Fruit fly (Drosophila melanogaster) whole organism, embryonic: ENCODE results near the gene DIP2.

ENCODE experiments used
- Antp ChIP-seq: fragments of 200-800 bp; sonication (Bioruptor generic); optimal IDR thresholded peaks from 3 replicates; lab custom pipeline; 2016; ENCODE audit warnings: missing biosample characterization, missing genetic modification characterization
- CG10147 ChIP-seq: fragments of 200-800 bp; sonication (Bioruptor generic); optimal IDR thresholded peaks from 2 replicates; lab custom pipeline; 2019; ENCODE audit warnings: missing biosample characterization, mild to moderate bottlenecking, missing genetic modification characterization, moderate library complexity
- CG11504 ChIP-seq: fragments of 200-800 bp; sonication (Bioruptor generic); optimal IDR thresholded peaks from 3 replicates; lab custom pipeline; 2019; ENCODE audit warnings: missing biosample characterization, mild to moderate bottlenecking, missing genetic modification characterization, moderate library complexity
- CG14965 ChIP-seq: fragments of 200-800 bp; sonication (Bioruptor generic); optimal IDR thresholded peaks from 2 replicates; lab custom pipeline; 2016; ENCODE audit warnings: missing biosample characterization, missing genetic modification characterization, borderline replicate concordance
- CG15073 ChIP-seq: fragments of 200-800 bp; sonication (Bioruptor generic); optimal IDR thresholded peaks from 2 replicates; lab custom pipeline; 2016; ENCODE audit warnings: missing biosample characterization, missing genetic modification characterization
- CG17802 ChIP-seq: fragments of 200-800 bp; sonication (Bioruptor generic); optimal IDR thresholded peaks from 2 replicates; lab custom pipeline; 2018; ENCODE audit warnings: missing biosample characterization, mild to moderate bottlenecking, missing genetic modification characterization, moderate library complexity
- CG1832 ChIP-seq: fragments of 200-800 bp; sonication (Bioruptor generic); optimal IDR thresholded peaks from 2 replicates; lab custom pipeline; 2017; ENCODE audit warnings: missing biosample characterization, mild to moderate bottlenecking, missing genetic modification characterization, inconsistent platforms
- CG2199 ChIP-seq: fragments of 200-800 bp; sonication (Bioruptor generic); IDR thresholded peaks from 3 replicates; pipeline ENCODE4 v1.3.6; 2022; ENCODE audit warnings: missing biosample characterization, missing genetic modification characterization
- CG30431 ChIP-seq: fragments of 200-800 bp; sonication (Bioruptor generic); optimal IDR thresholded peaks from 2 replicates; lab custom pipeline; 2017; ENCODE audit warnings: missing biosample characterization, missing genetic modification characterization
- CG34224 ChIP-seq: fragments of 200-800 bp; sonication (Bioruptor generic); IDR thresholded peaks from 3 replicates; pipeline ENCODE4 v1.3.6; 2022; ENCODE audit warnings: missing biosample characterization, missing genetic modification characterization; ENCODE audit not compliant: partially characterized antibody
- CG5180 ChIP-seq: fragments of 200-800 bp; sonication (Bioruptor generic); optimal IDR thresholded peaks from 3 replicates; lab custom pipeline; 2017; ENCODE audit warnings: missing biosample characterization, missing genetic modification characterization, mild to moderate bottlenecking, moderate library complexity, missing genetic modification reagents
- CG7745 ChIP-seq: fragments of 200-800 bp; sonication (Bioruptor generic); optimal IDR thresholded peaks from 2 replicates; lab custom pipeline; 2018; ENCODE audit warnings: missing biosample characterization, mild to moderate bottlenecking, missing genetic modification characterization, moderate library complexity
- CG8281 ChIP-seq: fragments of 200-800 bp; sonication (Bioruptor generic); optimal IDR thresholded peaks from 2 replicates; lab custom pipeline; 2018; ENCODE audit warnings: missing biosample characterization, mild to moderate bottlenecking, missing genetic modification characterization, moderate library complexity
- CG9215 ChIP-seq: fragments of 200-800 bp; sonication (Bioruptor generic); IDR thresholded peaks from 2 replicates; pipeline ENCODE4 v1.3.6; 2022; ENCODE audit warnings: missing biosample characterization, missing genetic modification characterization
- Deaf1 ChIP-seq: fragments of 200-800 bp; optimal IDR thresholded peaks from 3 replicates; lab custom pipeline; 2019; ENCODE audit warnings: missing biosample characterization, mild to moderate bottlenecking, missing genetic modification characterization, moderate library complexity
- Dek ChIP-seq: fragments of 200-800 bp; sonication (Bioruptor generic); optimal IDR thresholded peaks from 3 replicates; lab custom pipeline; 2019; ENCODE audit warnings: missing biosample characterization, mild to moderate bottlenecking, missing genetic modification characterization, moderate library complexity
- E2f2 ChIP-seq: fragments of 200-800 bp; sonication (Bioruptor generic); IDR thresholded peaks from 2 replicates; pipeline ENCODE4 v1.3.6; 2022; ENCODE audit warnings: missing biosample characterization, missing genetic modification characterization
- Hand ChIP-seq: fragments of 200-800 bp; sonication (Bioruptor generic); optimal IDR thresholded peaks from 2 replicates; lab custom pipeline; 2017; ENCODE audit warnings: mild to moderate bottlenecking, missing biosample characterization, missing genetic modification reagents, missing genetic modification characterization
- Hr78 ChIP-seq, 2 experiments: fragments of 200-800 bp in 1 of 2; fragments of >200 bp in 1 of 2; sonication (Bioruptor generic) in 1 of 2; optimal IDR thresholded peaks; 2 replicates each; lab custom pipeline; 2017 to 2019; ENCODE audit warnings: missing biosample characterization in 2 of 2, missing genetic modification characterization in 2 of 2, mild to moderate bottlenecking in 1 of 2, moderate library complexity in 1 of 2
- Med ChIP-seq: fragments of 200-800 bp; sonication (Bioruptor generic); peaks from one replicate; lab custom pipeline; 2016; ENCODE audit warnings: missing biosample characterization, missing genetic modification characterization, mild to moderate bottlenecking, inconsistent platforms, moderate library complexity
- NC2β ChIP-seq: fragments of 200-800 bp; sonication (Bioruptor generic); optimal IDR thresholded peaks from 2 replicates; lab custom pipeline; 2016; ENCODE audit warnings: missing biosample characterization, missing genetic modification characterization
- NFAT ChIP-seq: fragments of 200-800 bp; sonication (Bioruptor generic); IDR thresholded peaks from 2 replicates; pipeline ENCODE4 v1.3.6; 2022; ENCODE audit warnings: missing biosample characterization, missing genetic modification characterization
- Ravus ChIP-seq: fragments of 200-800 bp; sonication (Bioruptor generic); IDR thresholded peaks from 2 replicates; pipeline ENCODE4 v1.3.6; 2022; ENCODE audit warnings: missing biosample characterization, missing genetic modification characterization
- Side ChIP-seq: fragments of 200-800 bp; sonication (Bioruptor generic); optimal IDR thresholded peaks from 2 replicates; lab custom pipeline; 2016; ENCODE audit warnings: missing biosample characterization, missing genetic modification characterization
- Trl ChIP-seq, 3 experiments: fragments of >200 bp in 2 of 3; fragments of 200-800 bp in 1 of 3; sonication (Bioruptor generic) in 1 of 3; optimal IDR thresholded peaks; 2 replicates in 1 of 3; 3 replicates in 2 of 3; lab custom pipeline; 2016 to 2017; ENCODE audit warnings: missing biosample characterization in 1 of 3, missing genetic modification characterization in 1 of 3
- ap ChIP-seq: fragments of 200-800 bp; sonication (Bioruptor generic); IDR thresholded peaks from 2 replicates; pipeline ENCODE4 v1.3.6; 2022; ENCODE audit warnings: missing biosample characterization, missing genetic modification characterization
- bigmax ChIP-seq: fragments of 200-800 bp; sonication (Bioruptor generic); optimal IDR thresholded peaks from 2 replicates; lab custom pipeline; 2018; ENCODE audit warnings: missing biosample characterization, mild to moderate bottlenecking, missing genetic modification characterization
- cg ChIP-seq: fragments of 200-800 bp; sonication (Bioruptor generic); optimal IDR thresholded peaks from 3 replicates; lab custom pipeline; 2019; ENCODE audit warnings: missing biosample characterization, mild to moderate bottlenecking, missing genetic modification characterization, moderate library complexity
- chinmo ChIP-seq: fragments of 200-800 bp; sonication (Bioruptor generic); IDR thresholded peaks from 4 replicates; pipeline ENCODE4 v1.3.6; 2022; ENCODE audit warnings: missing biosample characterization, missing genetic modification characterization; ENCODE audit not compliant: partially characterized antibody
- corto ChIP-seq: fragments of 200-800 bp; sonication (Bioruptor generic); optimal IDR thresholded peaks from 2 replicates; lab custom pipeline; 2016; ENCODE audit warnings: missing biosample characterization, mild to moderate bottlenecking, missing genetic modification characterization, moderate library complexity
- ewg ChIP-seq: fragments of 200-800 bp; sonication (Bioruptor generic); optimal IDR thresholded peaks from 3 replicates; lab custom pipeline; 2017; ENCODE audit warnings: mild to moderate bottlenecking, missing biosample characterization, missing genetic modification reagents, missing genetic modification characterization
- hkb ChIP-seq, 2 experiments: fragments of 200-800 bp in 1 of 2; fragments of >200 bp in 1 of 2; sonication (Bioruptor generic) in 1 of 2; IDR thresholded peaks in 1 of 2; optimal IDR thresholded peaks in 1 of 2; 2 replicates each; pipeline versions ENCODE4 v1.3.6 to Lab custom; 2017 to 2022; ENCODE audit warnings: missing biosample characterization in 1 of 2, missing genetic modification characterization in 1 of 2
- hth ChIP-seq: fragments of >200 bp; optimal IDR thresholded peaks from 2 replicates; lab custom pipeline; 2017; ENCODE audit warnings: inconsistent platforms
- insv ChIP-seq, 2 experiments: fragments of 200-800 bp; sonication (Bioruptor generic); optimal IDR thresholded peaks; 3 replicates each; lab custom pipeline; 2016 to 2018; ENCODE audit warnings: missing biosample characterization in 2 of 2, missing genetic modification characterization in 2 of 2
- kah ChIP-seq: fragments of 200-800 bp; sonication (Bioruptor generic); optimal IDR thresholded peaks from 2 replicates; lab custom pipeline; 2018; ENCODE audit warnings: missing biosample characterization, mild to moderate bottlenecking, missing genetic modification characterization
- lab ChIP-seq: fragments of 200-800 bp; sonication (Bioruptor generic); optimal IDR thresholded peaks from 3 replicates; lab custom pipeline; 2017; ENCODE audit warnings: missing biosample characterization, missing genetic modification characterization, mild to moderate bottlenecking, moderate library complexity, missing genetic modification reagents
- nerfin-1 ChIP-seq: fragments of 200-800 bp; sonication (Bioruptor generic); optimal IDR thresholded peaks from 3 replicates; lab custom pipeline; 2019; ENCODE audit warnings: missing biosample characterization, mild to moderate bottlenecking, missing genetic modification characterization, moderate library complexity
- pros ChIP-seq: fragments of 200-800 bp; sonication (Bioruptor generic); optimal IDR thresholded peaks from 3 replicates; lab custom pipeline; 2019; ENCODE audit warnings: missing biosample characterization, mild to moderate bottlenecking, missing genetic modification characterization, moderate library complexity
- psq ChIP-seq: fragments of 200-800 bp; sonication (Bioruptor generic); optimal IDR thresholded peaks from 2 replicates; lab custom pipeline; 2017; ENCODE audit warnings: missing biosample characterization, missing genetic modification characterization
- scrt ChIP-seq: fragments of 200-800 bp; sonication (Bioruptor generic); optimal IDR thresholded peaks from 2 replicates; lab custom pipeline; 2018; ENCODE audit warnings: missing biosample characterization, mild to moderate bottlenecking, missing genetic modification characterization, moderate library complexity
- seq ChIP-seq: fragments of 200-800 bp; sonication (Bioruptor generic); IDR thresholded peaks from 2 replicates; pipeline ENCODE4 v1.3.6; 2022; ENCODE audit warnings: missing biosample characterization, missing genetic modification characterization
- sna ChIP-seq: fragments of 200-800 bp; sonication (Bioruptor generic); IDR thresholded peaks from 2 replicates; pipeline ENCODE4 v1.3.6; 2022; ENCODE audit warnings: missing biosample characterization, missing genetic modification characterization; ENCODE audit not compliant: partially characterized antibody
- so ChIP-seq: fragments of 200-800 bp; sonication (Bioruptor generic); IDR thresholded peaks from 3 replicates; pipeline ENCODE4 v1.3.6; 2022; ENCODE audit warnings: missing biosample characterization, missing genetic modification characterization
- twi ChIP-seq: fragments of 200-800 bp; optimal IDR thresholded peaks from 2 replicates; lab custom pipeline; 2019; ENCODE audit warnings: missing biosample characterization, mild to moderate bottlenecking, missing genetic modification characterization, moderate library complexity
- unc-4 ChIP-seq: fragments of 200-800 bp; sonication (Bioruptor generic); IDR thresholded peaks from 2 replicates; pipeline ENCODE4 v1.3.6; 2022; ENCODE audit warnings: missing biosample characterization, missing genetic modification characterization; ENCODE audit not compliant: partially characterized antibody
- z ChIP-seq: fragments of 200-800 bp; sonication (Bioruptor generic); IDR thresholded peaks from 3 replicates; pipeline ENCODE4 v1.3.6; 2022; ENCODE audit warnings: missing biosample characterization, missing genetic modification characterization

Gene DIP2

dm6 chr3L:282276-282675 is 24.5 kb upstream of the DIP2 start (continued):
- no peak for TF ChIP-seq NFAT (GFP tag; lab: Robert Waterston, UW)
- no peak for TF ChIP-seq hkb (optimal IDR thresholded peaks at IDR 0.05; lab: Kevin White, UChicago)
- 0 out of 2 replicates have a peak, but pooled peaks have one; percentile 32 for TF ChIP-seq hkb (GFP tag; IDR thresholded peaks at IDR 0.05; lab: Robert Waterston, UW)
- TF ChIP-seq Deaf1 (tag; lab: Kevin White, UChicago): peak; percentile 88
- no peak for TF ChIP-seq insv (GFP tag; optimal IDR thresholded peaks at IDR 0.05; lab: Kevin White, UChicago)
- peak; percentile 54; the same call in 1 of the 3 replicates for TF ChIP-seq CG34224 (GFP tag; lab: Robert Waterston, UW)
- TF ChIP-seq psq: peak; percentile 79
- no peak for TF ChIP-seq Side (GFP tag; lab: Kevin White, UChicago)
- TF ChIP-seq CG8281 (tag; lab: Kevin White, UChicago): no peak
- TF ChIP-seq Dek (tag; lab: Kevin White, UChicago): no peak
- TF ChIP-seq lab: no peak
- no peak for TF ChIP-seq CG7745
- no peak for TF ChIP-seq corto (GFP tag; lab: Kevin White, UChicago)
- TF ChIP-seq CG30431 (GFP tag; lab: Kevin White, UChicago): no peak
- TF ChIP-seq Hr78 (GFP tag; optimal IDR thresholded peaks at IDR 0.05; lab: Kevin White, UChicago): peak in 1 of 2 experiments; percentile 91
- peak; percentile 30; the same call in 1 of the 2 replicates for TF ChIP-seq unc-4 (GFP tag; lab: Robert Waterston, UW)
- TF ChIP-seq CG15073 (GFP tag; lab: Kevin White, UChicago): no peak
- no peak for TF ChIP-seq so
- TF ChIP-seq seq (GFP tag; lab: Robert Waterston, UW): no peak; the same call in 1 of the 2 replicates
- TF ChIP-seq z (GFP tag; lab: Robert Waterston, UW): peak; percentile 44; the same call in 1 of the 3 replicates
- TF ChIP-seq CG5180 (GFP tag; lab: Kevin White, UChicago): peak; percentile 99
- no peak for TF ChIP-seq Hand (GFP tag; lab: Kevin White, UChicago)
- peak; percentile 40 for TF ChIP-seq sna (GFP tag; lab: Robert Waterston, UW)

- TF ChIP-seq E2f2 (no peak), bigmax (GFP tag; lab: Kevin White, UChicago) (no peak), twi (tag; lab: Kevin White, UChicago) (peak; percentile 79), CG11504 (peak; percentile 99), CG9215 (GFP tag; lab: Robert Waterston, UW) (no peak), CG1832 (no peak), CG14965 (GFP tag; lab: Kevin White, UChicago) (no peak), pros (peak; percentile 35), Med (GFP tag; lab: Kevin White, UChicago) (peak; percentile 23), kah (GFP tag; lab: Kevin White, UChicago) (no peak), Antp (GFP tag; lab: Kevin White, UChicago) (no peak), chinmo (GFP tag; lab: Robert Waterston, UW) (0 out of 4 replicates have a peak, but pooled peaks have one; percentile 45), CG17802 (tag; lab: Kevin White, UChicago) (no peak), CG2199 (GFP tag; lab: Robert Waterston, UW) (0 out of 3 replicates have a peak, but pooled peaks have one; percentile 30), ap (GFP tag; lab: Robert Waterston, UW) (no peak), scrt (GFP tag; lab: Kevin White, UChicago) (peak; percentile 74), cg (GFP tag; lab: Kevin White, UChicago) (peak; percentile 46), CG10147 (no peak), ewg (GFP tag; lab: Kevin White, UChicago) (peak; percentile 91), CG5180 (GFP tag; lab: Kevin White, UChicago) (peak; percentile 93), Ravus (no peak), nerfin-1 (peak; percentile 50), NC2β (no peak), Trl (optimal IDR thresholded peaks at IDR 0.05; lab: Kevin White, UChicago) (peak; percentile 3 to 8), Trl (GFP tag; optimal IDR thresholded peaks at IDR 0.05; lab: Kevin White, UChicago) (no peak), hth (lab: Kevin White, UChicago) (no peak), Side (GFP tag; lab: Kevin White, UChicago) (no peak), Deaf1 (tag; lab: Kevin White, UChicago) (peak; percentile 57)
- TF ChIP-seq, all 482 proteins: peak for 13
Measured at dm6 chr3L:276736-277487, 19.2 kb upstream of the DIP2 start, which contains the start of gene RhoGEF3. Gene RhoGEF3 (plus strand): TSS chr3L:277437.
